Fruit fly (Drosophila melanogaster) Kc167 (cell line): ENCODE results near the gene Sas10.

Experiments
- Myc ChIP-seq: fragments of >200 bp; optimal IDR thresholded peaks from 2 replicates; lab custom pipeline; 2017; ENCODE audit warnings: missing external identifiers
- Sin3A ChIP-seq: fragments of >200 bp; optimal IDR thresholded peaks from 2 replicates; lab custom pipeline; 2018; ENCODE audit warnings: missing external identifiers
- h ChIP-seq: fragments of >200 bp; optimal IDR thresholded peaks from 3 replicates; lab custom pipeline; 2018; ENCODE audit warnings: missing external identifiers
- insv ChIP-seq: fragments of >200 bp; optimal IDR thresholded peaks from 3 replicates; lab custom pipeline; 2018; ENCODE audit warnings: missing external identifiers
- psq ChIP-seq: fragments of >200 bp; optimal IDR thresholded peaks from 2 replicates; lab custom pipeline; 2017; ENCODE audit warnings: missing external identifiers
- ttk ChIP-seq: sonication (Bioruptor generic); optimal IDR thresholded peaks from 2 replicates; lab custom pipeline; 2017; ENCODE audit warnings: missing external identifiers

Gene Sas10

dm6 chrX:5312958-5313357 lies 4.3 kb upstream of the Sas10 start, which contains the start of gene CG4198:
CG4198 (plus strand) TSS chrX:5313258.
- TF ChIP-seq Sin3A (lab: Kevin White, UChicago) (no peak), ttk (lab: Kevin White, UChicago) (no peak), Myc (lab: Kevin White, UChicago) (no peak), psq (no peak), h (lab: Kevin White, UChicago) (no peak), insv (lab: Kevin White, UChicago) (no peak)

DNA sequence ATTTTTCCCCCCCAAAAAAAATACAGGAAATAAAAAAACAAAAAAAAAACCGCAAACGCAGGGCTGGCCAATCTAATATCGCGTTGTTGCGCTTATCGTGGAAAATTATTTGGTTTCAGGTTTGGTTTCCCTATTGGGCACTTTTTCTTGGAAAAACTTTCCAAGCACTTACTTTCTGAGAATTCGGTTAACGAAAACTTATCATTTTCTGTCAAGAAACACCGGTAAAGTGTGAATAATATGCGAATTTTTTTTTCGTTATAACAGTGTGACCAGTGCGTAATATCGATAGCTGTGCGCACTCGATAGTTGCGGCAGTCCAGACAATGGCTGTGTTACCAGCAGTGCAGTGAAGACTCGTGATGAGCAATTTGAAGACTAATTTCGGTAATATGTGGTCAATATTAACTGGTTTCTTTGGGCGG lies 5.3 kb downstream of the Sas10 start, which contains the start of gene Rnp4F:
TSS of gene Rnp4F (minus strand) at position 238 of the 425 bp plus-strand sequence.
- TF ChIP-seq insv (lab: Kevin White, UChicago), result no peak
- no peak for TF ChIP-seq ttk (lab: Kevin White, UChicago)
- no peak for TF ChIP-seq Sin3A (lab: Kevin White, UChicago)
- TF ChIP-seq psq, result no peak
- TF ChIP-seq Myc (lab: Kevin White, UChicago), result no peak
- no peak for TF ChIP-seq h (lab: Kevin White, UChicago)

- TF ChIP-seq ttk (lab: Kevin White, UChicago) (no peak), h (lab: Kevin White, UChicago) (no peak), insv (lab: Kevin White, UChicago) (no peak), Sin3A (lab: Kevin White, UChicago) (no peak), Myc (lab: Kevin White, UChicago) (no peak), psq (no peak)
These were observed 6.4 kb downstream of the Sas10 start, which contains the start of gene Mcm3 for dm6 chrX:5323636-5324035. Mcm3 (plus strand) TSS chrX:5323855.

- TF ChIP-seq psq (no peak), h (lab: Kevin White, UChicago) (no peak), ttk (lab: Kevin White, UChicago) (no peak), Sin3A (lab: Kevin White, UChicago) (no peak), Myc (lab: Kevin White, UChicago) (no peak), insv (lab: Kevin White, UChicago) (no peak)
These were observed 12.2 kb downstream of the Sas10 start, which contains the start of the genes CG3309 and XRCC1 for dm6 chrX:5329266-5329898. CG3309 (minus strand) TSS chrX:5329347. XRCC1 (plus strand) TSS chrX:5329876.

DNA sequence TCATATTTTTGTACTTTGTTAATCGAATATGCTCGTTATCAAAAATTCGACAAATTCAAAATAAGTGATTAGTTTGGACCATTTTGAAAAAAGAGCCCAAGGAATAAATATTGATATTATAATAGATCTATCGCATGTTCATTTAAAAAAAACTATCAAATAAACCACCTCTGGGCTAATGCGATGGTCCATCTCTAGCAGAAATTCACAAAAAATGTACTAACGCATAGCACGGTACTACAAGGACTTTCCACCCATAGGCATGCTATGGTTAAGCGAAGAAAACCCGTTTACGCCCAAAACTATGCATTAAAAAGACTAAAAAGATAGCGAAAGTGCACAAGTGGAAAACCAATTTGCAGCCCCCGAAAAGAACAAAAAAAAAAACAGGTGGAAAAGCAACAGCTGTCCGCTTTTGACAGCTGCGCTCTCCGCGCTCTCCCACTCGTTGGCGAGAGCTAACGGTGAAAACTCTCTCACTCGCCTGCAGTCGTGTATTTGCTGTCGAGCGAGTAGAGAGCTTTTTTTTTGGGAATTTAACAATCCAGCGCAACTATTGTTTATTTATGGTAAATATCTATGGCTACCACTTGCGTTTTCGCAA lies 15.2 kb downstream of the Sas10 start, which contains the start of gene CanB:
TSS of gene CanB (plus strand) at position 241 of the 604 bp plus-strand sequence.
- TF ChIP-seq Myc (lab: Kevin White, UChicago), result no peak
- no peak for TF ChIP-seq ttk (lab: Kevin White, UChicago)
- no peak for TF ChIP-seq Sin3A (lab: Kevin White, UChicago)
- TF ChIP-seq h (lab: Kevin White, UChicago), result no peak
- TF ChIP-seq insv (lab: Kevin White, UChicago), result no peak
- TF ChIP-seq psq, result no peak

dm6 chrX:5336722-5337121 lies 19.5 kb downstream of the Sas10 start:
- no peak for TF ChIP-seq psq
- no peak for TF ChIP-seq h (lab: Kevin White, UChicago)
- no peak for TF ChIP-seq ttk (lab: Kevin White, UChicago)
- no peak for TF ChIP-seq insv (lab: Kevin White, UChicago)
- no peak for TF ChIP-seq Sin3A (lab: Kevin White, UChicago)
- no peak for TF ChIP-seq Myc (lab: Kevin White, UChicago)

DNA sequence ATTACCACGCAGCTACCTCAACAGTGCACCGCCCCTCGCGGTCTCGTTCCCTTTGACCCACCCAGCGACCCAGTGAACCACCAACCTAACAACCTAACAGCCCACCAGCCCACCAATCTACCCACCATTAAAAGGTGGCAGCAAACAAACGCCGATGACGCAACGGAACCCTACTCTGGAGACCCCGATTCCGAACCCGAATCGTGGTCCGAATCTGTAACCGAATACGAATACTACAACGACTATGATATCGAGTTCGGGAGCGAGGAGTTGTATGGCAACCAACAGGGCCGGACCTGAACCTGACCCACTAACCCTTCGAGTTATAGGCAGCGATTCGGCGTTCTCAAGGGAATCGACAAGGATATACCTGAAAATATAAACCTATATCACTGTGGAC lies 20.1 kb downstream of the Sas10 start:
- no peak for TF ChIP-seq h (lab: Kevin White, UChicago)

- TF ChIP-seq insv (lab: Kevin White, UChicago), result no peak
- no peak for TF ChIP-seq Myc (lab: Kevin White, UChicago)
- no peak for TF ChIP-seq ttk (lab: Kevin White, UChicago)
- no peak for TF ChIP-seq h (lab: Kevin White, UChicago)
- TF ChIP-seq psq, result no peak
- no peak for TF ChIP-seq Sin3A (lab: Kevin White, UChicago)
These were observed 21.2 kb downstream of the Sas10 start for dm6 chrX:5338435-5338834.

- TF ChIP-seq Sin3A (lab: Kevin White, UChicago) (no peak), h (lab: Kevin White, UChicago) (no peak), ttk (lab: Kevin White, UChicago) (no peak), insv (lab: Kevin White, UChicago) (no peak), psq (no peak), Myc (lab: Kevin White, UChicago) (no peak)
These were observed 22.8 kb downstream of the Sas10 start, which contains the start of gene SK for dm6 chrX:5339970-5340369. SK (plus strand) TSS chrX:5340236.

DNA sequence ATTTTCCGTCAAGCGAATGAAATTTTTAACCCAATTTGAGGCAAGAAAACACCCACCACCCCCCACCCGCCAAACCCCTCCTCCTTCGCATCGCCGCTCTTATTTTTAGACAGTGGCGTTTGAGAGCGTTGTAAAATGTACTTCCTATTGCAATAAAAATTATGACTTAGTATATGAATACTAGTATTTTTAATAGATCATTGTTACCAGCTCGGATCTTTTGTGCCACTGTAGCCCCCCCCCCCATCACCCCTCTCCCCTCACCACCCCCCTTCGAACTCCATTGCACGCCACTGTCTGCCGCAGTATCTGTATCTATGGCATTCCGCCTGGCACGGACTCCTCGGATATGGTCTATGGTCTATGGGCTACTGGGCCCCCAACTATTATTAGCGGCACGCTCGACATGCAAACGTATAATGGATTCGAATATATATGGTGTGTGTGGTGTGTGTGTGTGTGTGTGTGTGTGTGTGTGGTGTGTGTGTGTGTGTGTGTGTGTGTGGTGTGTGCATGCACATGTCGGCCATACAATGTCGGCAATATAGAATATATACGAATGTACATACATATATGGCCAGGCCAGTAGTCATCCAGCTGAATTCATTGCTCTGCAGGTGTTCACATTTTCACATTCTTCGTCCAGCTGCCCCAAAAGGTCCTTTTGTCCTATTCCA lies 32.8 kb downstream of the Sas10 start:
- no peak for TF ChIP-seq ttk (lab: Kevin White, UChicago)
- no peak for TF ChIP-seq psq
- no peak for TF ChIP-seq Sin3A (lab: Kevin White, UChicago)
- no peak for TF ChIP-seq insv (lab: Kevin White, UChicago)
- no peak for TF ChIP-seq Myc (lab: Kevin White, UChicago)
- TF ChIP-seq h (lab: Kevin White, UChicago), result no peak

DNA sequence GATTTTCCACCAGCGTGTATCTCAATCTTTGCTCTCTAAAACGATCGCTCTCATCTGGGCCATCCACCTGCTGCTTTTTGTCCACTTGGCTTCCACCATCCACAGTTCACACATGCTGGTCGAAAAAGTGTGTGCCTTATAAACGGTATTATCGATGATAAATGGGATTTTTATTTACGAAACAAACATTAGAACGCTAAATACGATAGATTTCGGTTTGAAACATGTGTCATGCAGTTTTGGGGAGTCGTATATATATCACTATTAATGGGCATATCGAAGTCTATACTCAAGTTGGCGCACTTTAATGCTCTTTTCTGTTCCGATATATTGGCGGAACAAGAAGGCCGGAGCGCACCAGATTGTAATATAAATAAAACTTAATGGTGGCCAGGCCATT lies 39.8 kb downstream of the Sas10 start:
- TF ChIP-seq Myc (lab: Kevin White, UChicago) (no peak), psq (no peak), ttk (lab: Kevin White, UChicago) (no peak), insv (lab: Kevin White, UChicago) (no peak), h (lab: Kevin White, UChicago) (no peak), Sin3A (lab: Kevin White, UChicago) (no peak)
